Fruit fly (Drosophila melanogaster): Measurements from ENCODE around the gene CG34316.

The CG34316 gene

dm6 chr3R:15225279-15225730 lies 5.1 kb upstream of the CG34316 start, which contains the start of the genes CG31344 and Caf1-55 (continued):
- TF ChIP-seq Nf-YC (tag; optimal IDR thresholded peaks at IDR 0.05), result peak; percentile 9
- peak; percentile 72 for TF ChIP-seq sna (GFP tag; IDR thresholded peaks at IDR 0.05; ENCODE audit: partially characterized antibody)
- peak; percentile 23; the same call in 1 of the 2 replicates for TF ChIP-seq CG31441 (GFP tag; IDR thresholded peaks at IDR 0.05)
- TF ChIP-seq CG9932 (GFP tag; IDR thresholded peaks at IDR 0.05), result peak; percentile 34; the same call in 1 of the 2 replicates
- no peak for TF ChIP-seq CG43689 (GFP tag; IDR thresholded peaks at IDR 0.05)
- TF ChIP-seq CG10366 (GFP tag; IDR thresholded peaks at IDR 0.05), result no peak
- TF ChIP-seq Mrtf (GFP tag; IDR thresholded peaks at IDR 0.05), result no peak
- TF ChIP-seq nmo (GFP tag; optimal IDR thresholded peaks at IDR 0.05), result peak; percentile 47
- TF ChIP-seq Pdp1 (GFP tag; optimal IDR thresholded peaks at IDR 0.05), result peak in 1 of 2 experiments; percentile 60
- peak; percentile 91 for TF ChIP-seq CG9797 (GFP tag; optimal IDR thresholded peaks at IDR 0.05)
- peak; percentile 78 for TF ChIP-seq CG34224 (GFP tag; IDR thresholded peaks at IDR 0.05; ENCODE audit: partially characterized antibody)
- peak; percentile 76 for TF ChIP-seq Lhr (GFP tag; optimal IDR thresholded peaks at IDR 0.05)
- peak; percentile 74 for TF ChIP-seq Med (GFP tag)
- peak; percentile 92 for TF ChIP-seq Dref (GFP tag; IDR thresholded peaks at IDR 0.05)
- TF ChIP-seq zen2 (GFP tag; IDR thresholded peaks at IDR 0.05; ENCODE audit: partially characterized antibody), result peak; percentile 76
- peak; percentile 86 for TF ChIP-seq Dll (GFP tag; IDR thresholded peaks at IDR 0.05; ENCODE audit: partially characterized antibody)
- TF ChIP-seq CG8924 (tag; optimal IDR thresholded peaks at IDR 0.05), result peak; percentile 38
- no peak; the same call in 1 of the 2 replicates for TF ChIP-seq Adf1 (GFP tag; IDR thresholded peaks at IDR 0.05)
- TF ChIP-seq Vsx1 (GFP tag; optimal IDR thresholded peaks at IDR 0.05), result peak; percentile 16
- TF ChIP-seq BEAF-32 (GFP tag; optimal IDR thresholded peaks at IDR 0.05), result peak; percentile 81
- TF ChIP-seq Bteb2 (GFP tag; optimal IDR thresholded peaks at IDR 0.05), result peak; percentile 8
- peak; percentile 58; the same call in 1 of the 2 replicates for TF ChIP-seq inv (GFP tag; IDR thresholded peaks at IDR 0.05; ENCODE audit: partially characterized antibody)
- TF ChIP-seq Mad (GFP tag; optimal IDR thresholded peaks at IDR 0.05), result no peak
- no peak for TF ChIP-seq ab (GFP tag; optimal IDR thresholded peaks at IDR 0.05)
- TF ChIP-seq dpn (GFP tag; optimal IDR thresholded peaks at IDR 0.05), result peak in 1 of 2 experiments; percentile 32
- no peak for TF ChIP-seq dati (GFP tag; IDR thresholded peaks at IDR 0.05)
- TF ChIP-seq CG15514 (GFP tag; optimal IDR thresholded peaks at IDR 0.05), result peak; percentile 68
- peak; percentile 60 for TF ChIP-seq dm (GFP tag; optimal IDR thresholded peaks at IDR 0.05)
- TF ChIP-seq CG1603 (tag; optimal IDR thresholded peaks at IDR 0.05), result peak; percentile 84
- TF ChIP-seq trem (tag; optimal IDR thresholded peaks at IDR 0.05), result peak; percentile 85
- no peak for TF ChIP-seq CG14050 (GFP tag; IDR thresholded peaks at IDR 0.05)
- no peak for TF ChIP-seq CG14014 (GFP tag; IDR thresholded peaks at IDR 0.05)
- peak in 1 of 2 experiments; percentile 40 for TF ChIP-seq crp (GFP tag; optimal IDR thresholded peaks at IDR 0.05)
- peak; percentile 84 for TF ChIP-seq Myb (GFP tag; optimal IDR thresholded peaks at IDR 0.05)
- TF ChIP-seq dysf (GFP tag; IDR thresholded peaks at IDR 0.05), result no peak
- no peak for TF ChIP-seq Doc2 (GFP tag; IDR thresholded peaks at IDR 0.05)
- no peak for TF ChIP-seq grau (tag; optimal IDR thresholded peaks at IDR 0.05)
- no peak for TF ChIP-seq BtbVII (GFP tag; optimal IDR thresholded peaks at IDR 0.05)
- peak; percentile 74 for TF ChIP-seq CG12659 (GFP tag; optimal IDR thresholded peaks at IDR 0.05)
- TF ChIP-seq CG17829 (tag; optimal IDR thresholded peaks at IDR 0.05), result peak; percentile 34
- peak; percentile 12 for TF ChIP-seq CG12155 (GFP tag; optimal IDR thresholded peaks at IDR 0.05)
- no peak for TF ChIP-seq kah (GFP tag; optimal IDR thresholded peaks at IDR 0.05)
- 0 out of 2 replicates have a peak, but pooled peaks have one; percentile 19 for TF ChIP-seq ato (GFP tag; IDR thresholded peaks at IDR 0.05; ENCODE audit: partially characterized antibody)
- peak; percentile 79 for TF ChIP-seq CG9437 (GFP tag; optimal IDR thresholded peaks at IDR 0.05)
- TF ChIP-seq CG10959 (GFP tag; IDR thresholded peaks at IDR 0.05), result no peak
- no peak for TF ChIP-seq CG9876 (GFP tag; optimal IDR thresholded peaks at IDR 0.05)
- TF ChIP-seq stwl (tag; optimal IDR thresholded peaks at IDR 0.05), result peak; percentile 69
- TF ChIP-seq CG11560 (tag; IDR thresholded peaks at IDR 0.05), result peak; percentile 91
- peak; percentile 37 for TF ChIP-seq lilli (GFP tag; optimal IDR thresholded peaks at IDR 0.05)
- peak; percentile 55 for TF ChIP-seq lbe (GFP tag; optimal IDR thresholded peaks at IDR 0.05)

Measured in whole organism, embryonic.